Fruit fly (Drosophila melanogaster) whole organism, adult: ENCODE data around the gene ort.

Source experiments
- CG11617 ChIP-seq: fragments of 200-800 bp; sonication (Bioruptor generic); optimal IDR thresholded peaks from 2 replicates; lab custom pipeline; 2017; ENCODE audit warnings: mild to moderate bottlenecking, missing biosample characterization, missing genetic modification reagents, missing genetic modification characterization
- CG1620 ChIP-seq: fragments of 200-800 bp; sonication (Bioruptor generic); optimal IDR thresholded peaks from 2 replicates; lab custom pipeline; 2016; ENCODE audit warnings: missing biosample characterization, missing genetic modification characterization
- CG7045 ChIP-seq: fragments of 200-800 bp; sonication (Bioruptor generic); optimal IDR thresholded peaks from 2 replicates; lab custom pipeline; 2017; ENCODE audit warnings: missing biosample characterization, mild to moderate bottlenecking, missing genetic modification characterization
- CG7101 ChIP-seq: fragments of 200-800 bp; sonication (Bioruptor generic); optimal IDR thresholded peaks from 2 replicates; lab custom pipeline; 2018; ENCODE audit warnings: missing biosample characterization, mild to moderate bottlenecking, missing genetic modification characterization, moderate library complexity
- cic ChIP-seq: fragments of 200-800 bp; sonication (Bioruptor generic); optimal IDR thresholded peaks from 2 replicates; lab custom pipeline; 2017; ENCODE audit warnings: missing biosample characterization, mild to moderate bottlenecking, missing genetic modification characterization, moderate library complexity
- pad ChIP-seq: fragments of 200-800 bp; sonication (Bioruptor generic); optimal IDR thresholded peaks from 3 replicates; lab custom pipeline; 2017; ENCODE audit warnings: missing biosample characterization, missing genetic modification characterization, mild to moderate bottlenecking, moderate library complexity, missing genetic modification reagents

DNA sequence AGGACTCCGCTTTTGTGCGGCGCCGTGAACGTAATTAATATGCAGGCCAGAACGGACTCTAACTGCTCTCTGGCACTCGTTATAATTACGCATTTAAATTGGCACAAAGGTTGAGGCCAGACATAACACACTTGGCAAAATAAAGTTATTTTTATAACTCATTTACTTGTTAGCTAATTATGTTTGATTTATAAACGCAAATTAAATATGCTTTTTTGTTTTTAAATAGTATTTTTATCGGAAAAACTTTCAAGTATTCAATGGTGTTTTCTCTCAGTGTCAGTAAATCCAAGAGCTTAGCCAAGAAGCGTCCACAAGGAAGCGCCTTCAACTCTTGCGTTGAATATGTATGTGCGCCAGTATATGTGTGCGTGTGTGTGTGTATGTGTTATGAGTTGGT is 13.4 kb downstream of the ort start:
- TF ChIP-seq CG1620 (GFP tag; lab: Kevin White, UChicago) (no peak), CG11617 (no peak), CG7101 (tag; lab: Kevin White, UChicago) (no peak), CG7045 (no peak), cic (no peak), pad (GFP tag; lab: Kevin White, UChicago) (no peak)
